Fruit fly (Drosophila melanogaster) whole organism, pupa: ENCODE data around the gene CG7453.

Source experiments
- CG12605 ChIP-seq: fragments of 200-800 bp; sonication (Bioruptor generic); IDR thresholded peaks from 2 replicates; pipeline ENCODE4 v1.3.6; 2022; ENCODE audit warnings: missing biosample characterization, missing genetic modification characterization
- CG14655 ChIP-seq: fragments of 200-800 bp; sonication (Bioruptor generic); optimal IDR thresholded peaks from 3 replicates; lab custom pipeline; 2017; ENCODE audit warnings: mild to moderate bottlenecking, missing biosample characterization, missing genetic modification reagents, missing genetic modification characterization
- Ets98B ChIP-seq: fragments of 200-800 bp; sonication (Bioruptor generic); IDR thresholded peaks from 2 replicates; pipeline ENCODE4 v1.3.6; 2022; ENCODE audit warnings: missing biosample characterization, missing genetic modification characterization

dm6 chrX:19187624-19188085, 7.7 kb downstream of the CG7453 start, which contains the start of gene Mec2:
- TF ChIP-seq CG12605 (GFP tag; lab: Robert Waterston, UW) = peak; percentile 69
- peak; percentile 80 for TF ChIP-seq Ets98B
- no peak for TF ChIP-seq CG14655 (GFP tag; lab: Kevin White, UChicago)
